Fruit fly (Drosophila melanogaster): ENCODE measurements around the gene CG4174.

dm6 chr3L:18637348-18637747 is 19.6 kb upstream of the CG4174 start:
- TF ChIP-seq h (optimal IDR thresholded peaks at IDR 0.05) (no peak), insv (optimal IDR thresholded peaks at IDR 0.05) (no peak), Myc (optimal IDR thresholded peaks at IDR 0.05) (no peak), psq (optimal IDR thresholded peaks at IDR 0.05) (no peak), ttk (optimal IDR thresholded peaks at IDR 0.05) (no peak), Sin3A (optimal IDR thresholded peaks at IDR 0.05) (no peak)
